Fruit fly (Drosophila melanogaster): ENCODE measurements around the gene Blm.

dm6 chr3R:11721593-11721992 lies 20.0 kb downstream of the Blm start, which contains the start of gene CG12594:
- no peak for TF ChIP-seq CTCF (optimal IDR thresholded peaks at IDR 0.05)
- TF ChIP-seq CG8478 (optimal IDR thresholded peaks at IDR 0.05) = no peak
